Worm (Caenorhabditis elegans): Measurements from ENCODE around the gene F59A2.5.
A peak's percentile ranks its signal among the peaks of the same experiment; 100 is the strongest.
"Not testable (repeated sequence)": the region's sequence is repeated elsewhere in the genome, so short reads cannot be mapped to it uniquely, and the experiment has no call there.

The F59A2.5 gene

DNA sequence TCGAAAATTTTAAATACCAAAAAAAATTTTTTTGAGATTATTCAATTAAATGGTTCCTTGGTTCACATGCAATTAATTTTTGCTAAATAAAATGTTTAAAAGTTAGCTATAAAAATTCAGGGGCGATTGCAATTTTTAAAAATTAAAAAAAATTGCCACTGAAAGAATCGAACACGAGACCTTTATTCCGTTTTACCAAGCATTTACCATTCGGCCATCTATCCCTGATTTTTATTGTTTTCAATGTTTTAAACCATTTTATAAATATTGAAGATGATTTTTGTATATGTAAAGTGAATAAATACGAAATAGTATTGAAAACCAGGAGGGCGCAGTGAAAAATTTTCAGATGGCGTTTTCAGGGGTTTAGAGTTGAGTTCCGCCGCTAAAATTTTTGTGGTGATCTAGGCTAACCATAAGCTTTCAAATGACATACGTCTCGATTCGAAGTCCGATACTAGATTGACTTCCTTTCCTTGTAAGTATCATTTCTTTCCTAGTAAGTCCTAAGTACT is 42.4 kb upstream of the F59A2.5 start:
- TF ChIP-seq tbp1 (GFP tag; optimal IDR thresholded peaks at IDR 0.05) (peak; percentile 64), B0261.1 (tag; optimal IDR thresholded peaks at IDR 0.05) (peak; percentile 34), rpc-1 (tag; optimal IDR thresholded peaks at IDR 0.05) (peak; percentile 57), ztf-25 (GFP tag; IDR thresholded peaks at IDR 0.05) (0 out of 2 replicates have a peak, but pooled peaks have one; percentile 71), lin-26 (GFP tag; IDR thresholded peaks at IDR 0.05) (peak; percentile 61), hmg-1.2 (GFP tag; IDR thresholded peaks at IDR 0.05) (peak; percentile 86)
- not testable (repeated sequence) for TF ChIP-seq rpc-1 (optimal IDR thresholded peaks at IDR 0.05)

ce11 chrIII:3367772-3368171 is 36.9 kb upstream of the F59A2.5 start:
- TF ChIP-seq Y79H2A.3 (GFP tag; conservative IDR thresholded peaks at IDR 0.05) = no peak
- no peak for TF ChIP-seq zfh-2 (GFP tag; conservative IDR thresholded peaks at IDR 0.05)
- TF ChIP-seq sptf-2 (GFP tag; optimal IDR thresholded peaks at IDR 0.05) = no peak
- no peak for TF ChIP-seq attf-5 (GFP tag; optimal IDR thresholded peaks at IDR 0.05)
- TF ChIP-seq egl-18 (GFP tag; IDR thresholded peaks at IDR 0.05) = no peak
- TF ChIP-seq athp-1 (tag; optimal IDR thresholded peaks at IDR 0.05) = no peak
- no peak for TF ChIP-seq let-607 (tag; optimal IDR thresholded peaks at IDR 0.05)
- TF ChIP-seq B0035.1 (tag; optimal IDR thresholded peaks at IDR 0.05) = no peak
- no peak for TF ChIP-seq F23B12.7 (tag; optimal IDR thresholded peaks at IDR 0.05; ENCODE audit: insufficient read depth)
- TF ChIP-seq die-1 (tag; optimal IDR thresholded peaks at IDR 0.05) = no peak
- TF ChIP-seq ets-4 (GFP tag; optimal IDR thresholded peaks at IDR 0.05) = no peak
- TF ChIP-seq madf-10 (tag; optimal IDR thresholded peaks at IDR 0.05) = no peak
- no peak for TF ChIP-seq ama-1 (optimal IDR thresholded peaks at IDR 0.05)
- TF ChIP-seq ama-1 (GFP tag; optimal IDR thresholded peaks at IDR 0.05) = no peak
- TF ChIP-seq ztf-26 (tag; optimal IDR thresholded peaks at IDR 0.05) = no peak
- no peak for TF ChIP-seq Y67H2A.10 (GFP tag; conservative IDR thresholded peaks at IDR 0.05)

DNA sequence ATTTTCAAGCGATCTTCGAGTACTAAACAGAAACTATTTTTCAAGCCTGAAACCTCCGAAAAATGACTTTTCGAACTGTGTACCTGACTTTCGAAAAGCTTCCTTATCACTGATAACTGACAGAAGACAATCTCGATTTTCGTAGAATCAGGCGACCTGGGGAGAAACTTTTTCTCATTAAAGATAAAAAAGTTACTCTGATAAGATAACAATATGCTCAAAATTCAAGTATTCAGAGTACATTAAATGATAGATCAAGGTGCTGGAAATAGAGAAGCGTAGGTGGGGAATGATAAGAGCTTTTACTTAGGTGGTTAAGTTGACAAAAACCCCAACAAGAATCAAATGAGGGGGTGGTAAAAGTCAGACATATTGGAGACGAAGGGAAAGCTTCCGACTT is 34.6 kb upstream of the F59A2.5 start, which contains the start of gene prk-2:
TSS of gene prk-2 (minus strand) at position 156 of the 400 bp plus-strand sequence.
- no peak for TF ChIP-seq efl-1 (GFP tag; optimal IDR thresholded peaks at IDR 0.05)
- peak; percentile 13 for TF ChIP-seq atf-7 (tag; optimal IDR thresholded peaks at IDR 0.05)
- TF ChIP-seq mxl-1 (tag; optimal IDR thresholded peaks at IDR 0.05) = no peak
- no peak for TF ChIP-seq sdz-38 (tag; optimal IDR thresholded peaks at IDR 0.05)
- TF ChIP-seq F57C9.4 (tag; optimal IDR thresholded peaks at IDR 0.05) = no peak
- TF ChIP-seq nfyb-1 (GFP tag; IDR thresholded peaks at IDR 0.05) = no peak
- no peak for TF ChIP-seq pha-4 (tag; optimal IDR thresholded peaks at IDR 0.05)
- no peak for TF ChIP-seq let-607 (tag; optimal IDR thresholded peaks at IDR 0.05)
- no peak for TF ChIP-seq snpc-3.4 (tag; optimal IDR thresholded peaks at IDR 0.05)
- no peak for TF ChIP-seq ztf-28 (GFP tag; IDR thresholded peaks at IDR 0.05)
- TF ChIP-seq T07F8.4 (tag; optimal IDR thresholded peaks at IDR 0.05) = no peak
- no peak for TF ChIP-seq F23B12.7 (tag; optimal IDR thresholded peaks at IDR 0.05; ENCODE audit: insufficient read depth)
- TF ChIP-seq ama-1 (optimal IDR thresholded peaks at IDR 0.05) = no peak
- TF ChIP-seq ama-1 (GFP tag; optimal IDR thresholded peaks at IDR 0.05) = no peak
- TF ChIP-seq nhr-80 (tag; optimal IDR thresholded peaks at IDR 0.05) = peak; percentile 90
- TF ChIP-seq nhr-120 (GFP tag; IDR thresholded peaks at IDR 0.05) = no peak

ce11 chrIII:3370770-3371169 is 33.9 kb upstream of the F59A2.5 start:
- TF ChIP-seq cebp-1 (GFP tag; IDR thresholded peaks at IDR 0.05) (no peak; the same call in 1 of the 2 replicates), cebp-1 (tag; optimal IDR thresholded peaks at IDR 0.05) (peak; percentile 58), Y53G8AR.9 (GFP tag; conservative IDR thresholded peaks at IDR 0.05) (no peak)

Data from whole organism, young adult.